Worm (Caenorhabditis elegans) whole organism, late embryonic: ENCODE results near the gene PDB1.1.

Experiments used
- K02D7.2 ChIP-seq: sonication (generic microtip); optimal IDR thresholded peaks from 2 replicates; lab custom pipeline; 2017; ENCODE audit warnings: mild to moderate bottlenecking, missing genetic modification characterization, missing compliant biosample characterization
- K09A11.1 ChIP-seq: sonication (generic microtip); optimal IDR thresholded peaks from 2 replicates; lab custom pipeline; 2017; ENCODE audit warnings: antibody characterized with exemption, mild to moderate bottlenecking, missing genetic modification characterization, missing compliant biosample characterization; ENCODE audit not compliant: insufficient read depth
- ceh-14 ChIP-seq: sonication (generic microtip); optimal IDR thresholded peaks from 2 replicates; lab custom pipeline; 2016; ENCODE audit warnings: missing genotype, missing genetic modification characterization, missing compliant biosample characterization
- ceh-18 ChIP-seq: sonication (generic microtip); optimal IDR thresholded peaks from 2 replicates; lab custom pipeline; 2016; ENCODE audit warnings: missing genetic modification characterization, missing compliant biosample characterization
- ceh-19 ChIP-seq: fragments of 200-800 bp; sonication (Bioruptor generic); optimal IDR thresholded peaks from 2 replicates; lab custom pipeline; 2018; ENCODE audit warnings: mild to moderate bottlenecking, missing genetic modification characterization, missing compliant biosample characterization
- ceh-22 ChIP-seq: sonication (generic microtip); optimal IDR thresholded peaks from 2 replicates; lab custom pipeline; 2017; ENCODE audit warnings: missing biosample characterization, missing genetic modification characterization
- ceh-24 ChIP-seq: sonication (generic microtip); optimal IDR thresholded peaks from 2 replicates; lab custom pipeline; 2016; ENCODE audit warnings: mild to moderate bottlenecking, missing genetic modification characterization, missing compliant biosample characterization
- ceh-30 ChIP-seq: fragments of 150-350 bp; optimal IDR thresholded peaks from 2 replicates; lab custom pipeline; 2014; ENCODE audit warnings: missing biosample characterization, missing genetic modification characterization
- ceh-31 ChIP-seq: sonication (generic microtip); optimal IDR thresholded peaks from 2 replicates; lab custom pipeline; 2016; ENCODE audit warnings: missing genetic modification characterization, missing compliant biosample characterization
- ceh-34 ChIP-seq: sonication (generic microtip); optimal IDR thresholded peaks from 2 replicates; lab custom pipeline; 2016; ENCODE audit warnings: mild to moderate bottlenecking, missing genetic modification characterization, missing compliant biosample characterization
- ceh-45 ChIP-seq: fragments of 200-800 bp; sonication (Bioruptor generic); IDR thresholded peaks from 2 replicates; pipeline ENCODE4 v1.3.6; 2022; ENCODE audit warnings: missing genetic modification reagents, missing genetic modification characterization, missing compliant biosample characterization
- ceh-48 ChIP-seq: sonication (generic microtip); optimal IDR thresholded peaks from 2 replicates; lab custom pipeline; 2016; ENCODE audit warnings: missing genetic modification characterization, inconsistent platforms, missing compliant biosample characterization
- ceh-6 ChIP-seq: fragments of 200-800 bp; sonication (Bioruptor generic); optimal IDR thresholded peaks from 2 replicates; lab custom pipeline; 2018; ENCODE audit warnings: mild to moderate bottlenecking, missing genetic modification characterization, missing compliant biosample characterization
- che-1 ChIP-seq: sonication (generic microtip); optimal IDR thresholded peaks from 2 replicates; lab custom pipeline; 2016; ENCODE audit warnings: mild to moderate bottlenecking, missing genetic modification characterization, missing compliant biosample characterization
- dmd-4 ChIP-seq: sonication (generic microtip); optimal IDR thresholded peaks from 2 replicates; lab custom pipeline; 2016; ENCODE audit warnings: borderline replicate concordance, missing genetic modification characterization, missing compliant biosample characterization
- eyg-1 ChIP-seq: sonication (generic microtip); optimal IDR thresholded peaks from 2 replicates; lab custom pipeline; 2016; ENCODE audit warnings: missing genotype, missing genetic modification characterization, missing compliant biosample characterization
- fax-1 ChIP-seq: sonication (generic microtip); optimal IDR thresholded peaks from 2 replicates; lab custom pipeline; 2016; ENCODE audit warnings: missing genotype, missing genetic modification characterization, missing compliant biosample characterization
- fkh-6 ChIP-seq: sonication (generic microtip); optimal IDR thresholded peaks from 2 replicates; lab custom pipeline; 2016; ENCODE audit warnings: missing genetic modification characterization, missing compliant biosample characterization
- gmeb-2 ChIP-seq: sonication (generic microtip); optimal IDR thresholded peaks from 2 replicates; lab custom pipeline; 2016; ENCODE audit warnings: missing genetic modification characterization, inconsistent platforms, missing compliant biosample characterization
- hlh-30 ChIP-seq: sonication (generic microtip); optimal IDR thresholded peaks from 2 replicates; lab custom pipeline; 2017; ENCODE audit warnings: antibody characterized with exemption, missing genetic modification characterization, missing compliant biosample characterization; ENCODE audit not compliant: insufficient read depth
- hlh-8 ChIP-seq: sonication (generic microtip); optimal IDR thresholded peaks from 2 replicates; lab custom pipeline; 2016; ENCODE audit warnings: missing genotype, missing genetic modification characterization, missing compliant biosample characterization
- lim-6 ChIP-seq: sonication (generic microtip); optimal IDR thresholded peaks from 2 replicates; lab custom pipeline; 2016; ENCODE audit warnings: missing genetic modification characterization, missing compliant biosample characterization
- lin-11 ChIP-seq: fragments of 200-800 bp; sonication (Bioruptor generic); optimal IDR thresholded peaks from 2 replicates; lab custom pipeline; 2018; ENCODE audit warnings: mild to moderate bottlenecking, missing genetic modification characterization, missing compliant biosample characterization
- madf-2 ChIP-seq: sonication (generic microtip); optimal IDR thresholded peaks from 2 replicates; lab custom pipeline; 2017; ENCODE audit warnings: missing genetic modification characterization, missing compliant biosample characterization
- nfya-1 ChIP-seq: sonication (generic microtip); optimal IDR thresholded peaks from 2 replicates; lab custom pipeline; 2017; ENCODE audit warnings: missing genetic modification characterization, mild to moderate bottlenecking, missing compliant biosample characterization, antibody characterized with exemption, moderate library complexity
- nhr-11 ChIP-seq: fragments of 150-350 bp; optimal IDR thresholded peaks from 2 replicates; lab custom pipeline; 2014; ENCODE audit warnings: missing biosample characterization, missing genetic modification characterization
- pag-3 ChIP-seq: sonication (generic microtip); optimal IDR thresholded peaks from 2 replicates; lab custom pipeline; 2016; ENCODE audit warnings: missing compliant biosample characterization, missing genetic modification characterization, borderline replicate concordance
- pat-9 ChIP-seq: fragments of 200-800 bp; sonication (Bioruptor generic); optimal IDR thresholded peaks from 2 replicates; lab custom pipeline; 2018; ENCODE audit warnings: mild to moderate bottlenecking, missing genetic modification characterization, moderate library complexity, missing compliant biosample characterization
- pha-2 ChIP-seq: sonication (generic microtip); optimal IDR thresholded peaks from 2 replicates; lab custom pipeline; 2017; ENCODE audit warnings: mild to moderate bottlenecking, missing genetic modification characterization, missing compliant biosample characterization
- pha-4 ChIP-seq: fragments of 150-350 bp; optimal IDR thresholded peaks from 2 replicates; lab custom pipeline; 2018; ENCODE audit warnings: missing biosample characterization, missing genetic modification reagents, missing genetic modification characterization
- ref-2 ChIP-seq: sonication (generic microtip); optimal IDR thresholded peaks from 2 replicates; lab custom pipeline; 2016; ENCODE audit warnings: missing genetic modification characterization, missing compliant biosample characterization
- rnt-1 ChIP-seq: sonication (generic microtip); optimal IDR thresholded peaks from 2 replicates; lab custom pipeline; 2016; ENCODE audit warnings: missing genetic modification characterization, missing compliant biosample characterization
- syd-9 ChIP-seq: sonication (generic microtip); optimal IDR thresholded peaks from 2 replicates; lab custom pipeline; 2016; ENCODE audit warnings: mild to moderate bottlenecking, missing genetic modification characterization, moderate library complexity, missing compliant biosample characterization
- tbx-2 ChIP-seq: sonication (generic microtip); optimal IDR thresholded peaks from 2 replicates; lab custom pipeline; 2016; ENCODE audit warnings: missing genetic modification characterization, missing compliant biosample characterization
- ttx-3 ChIP-seq: sonication (generic microtip); optimal IDR thresholded peaks from 2 replicates; lab custom pipeline; 2016; ENCODE audit warnings: missing genetic modification reagents, missing genetic modification characterization, missing compliant biosample characterization
- unc-3 ChIP-seq, 2 experiments: fragments of 200-800 bp in 1 of 2; sonication (Bioruptor generic) in 1 of 2; sonication (generic microtip) in 1 of 2; conservative IDR thresholded peaks in 1 of 2; optimal IDR thresholded peaks in 1 of 2; 2 replicates each; pipeline versions ENCODE4 v1.3.6 to Lab custom; 2016 to 2022; ENCODE audit warnings: missing compliant biosample characterization in 2 of 2, missing genetic modification characterization in 2 of 2, missing genetic modification reagents in 1 of 2
- unc-42 ChIP-seq: sonication (generic microtip); optimal IDR thresholded peaks from 2 replicates; lab custom pipeline; 2016; ENCODE audit warnings: missing genotype, missing genetic modification characterization, missing compliant biosample characterization
- unc-55 ChIP-seq: sonication (generic microtip); optimal IDR thresholded peaks from 2 replicates; lab custom pipeline; 2017; ENCODE audit warnings: missing biosample characterization, missing genetic modification reagents, missing genetic modification characterization
- zip-5 ChIP-seq: sonication (generic microtip); optimal IDR thresholded peaks from 2 replicates; lab custom pipeline; 2016; ENCODE audit warnings: missing genetic modification characterization, missing compliant biosample characterization
- ztf-16 ChIP-seq: sonication (generic microtip); optimal IDR thresholded peaks from 2 replicates; lab custom pipeline; 2017; ENCODE audit warnings: missing genetic modification characterization, missing compliant biosample characterization

The PDB1.1 gene

DNA sequence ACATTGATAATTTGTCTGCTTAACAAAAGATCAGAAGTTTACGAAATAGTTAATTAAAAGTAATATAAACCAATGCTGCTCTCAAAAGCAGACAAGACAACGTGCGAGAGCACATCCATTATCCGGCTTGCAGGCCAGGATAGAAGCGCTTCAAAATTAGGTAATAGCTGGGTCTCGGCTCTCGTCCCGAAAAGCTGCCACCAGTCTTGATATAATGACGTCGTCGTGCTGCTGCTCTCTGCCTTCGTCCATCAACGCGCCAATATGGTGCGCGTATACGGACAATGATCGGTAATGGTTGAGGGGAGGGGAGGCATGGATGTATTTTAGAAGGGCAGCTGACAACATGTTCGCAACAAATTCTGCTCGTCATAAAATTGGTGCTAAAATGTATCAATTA, 24.4 kb downstream of the PDB1.1 start:
- TF ChIP-seq hlh-8 (tag; lab: Kevin White, UChicago) (no peak), pat-9 (tag; lab: Kevin White, UChicago) (no peak), che-1 (tag; lab: Kevin White, UChicago) (no peak), ceh-24 (tag; lab: Kevin White, UChicago) (no peak), eyg-1 (tag; lab: Kevin White, UChicago) (no peak), nhr-11 (no peak), lim-6 (tag; lab: Kevin White, UChicago) (no peak), ttx-3 (tag; lab: Kevin White, UChicago) (no peak), gmeb-2 (tag; lab: Kevin White, UChicago) (no peak), dmd-4 (tag; lab: Kevin White, UChicago) (no peak), ceh-34 (tag; lab: Kevin White, UChicago) (no peak), fkh-6 (tag; lab: Kevin White, UChicago) (no peak), madf-2 (tag; lab: Kevin White, UChicago) (no peak), ceh-19 (GFP tag; lab: Kevin White, UChicago) (no peak), ref-2 (tag; lab: Kevin White, UChicago) (no peak), pha-2 (tag; lab: Kevin White, UChicago) (no peak)

DNA sequence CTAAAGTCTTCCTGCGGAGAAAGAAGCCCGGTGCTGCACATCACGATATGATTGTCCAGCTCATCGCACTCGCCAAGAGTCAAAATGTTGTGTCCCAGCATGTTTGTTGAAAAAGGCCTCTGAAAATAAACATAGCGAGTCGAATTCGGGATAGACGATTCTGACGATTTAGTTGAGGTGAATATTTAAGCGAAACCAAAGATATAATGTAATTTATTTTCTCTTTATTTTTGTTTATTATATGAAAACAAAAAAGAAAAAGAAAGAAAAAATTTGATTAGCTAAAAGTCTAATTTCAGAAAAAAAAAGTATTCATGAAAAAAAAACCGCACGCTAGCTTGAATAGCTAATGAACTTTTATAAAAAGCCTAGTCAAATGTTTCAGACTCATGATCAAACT, 26.3 kb downstream of the PDB1.1 start, which contains the start of gene ceh-14:
Gene ceh-14, minus strand, starts transcription at position 101 of the 400 bp plus-strand sequence.
- TF ChIP-seq eyg-1 (tag; lab: Kevin White, UChicago), result no peak
- no peak for TF ChIP-seq ceh-14 (tag; lab: Kevin White, UChicago)
- no peak for TF ChIP-seq ceh-6
- TF ChIP-seq unc-42 (tag; lab: Kevin White, UChicago), result no peak
- no peak for TF ChIP-seq K09A11.1 (tag; lab: Kevin White, UChicago)
- TF ChIP-seq, all 69 proteins: peak for 0

DNA sequence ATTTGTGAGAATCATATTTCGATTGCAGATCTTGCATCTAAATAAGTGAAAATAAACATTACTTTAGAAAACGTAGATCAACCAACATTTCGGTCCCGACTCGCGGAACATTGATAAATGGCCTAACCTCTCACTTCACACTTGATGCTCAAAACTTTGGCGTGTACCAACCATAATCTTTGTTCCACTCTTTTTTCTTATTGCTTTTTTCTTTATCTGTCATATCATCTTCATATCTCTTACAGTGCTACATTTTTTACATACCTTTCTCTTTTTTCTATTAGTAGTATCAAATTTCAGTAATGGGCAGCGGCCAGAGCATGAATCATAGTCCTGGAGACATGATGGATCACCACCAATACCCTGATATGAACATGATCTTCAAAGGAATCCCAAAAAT, 33.6 kb downstream of the PDB1.1 start, which contains the start of gene F46C8.3:
Gene F46C8.3, plus strand, starts transcription at position 301 of the 400 bp plus-strand sequence.
- TF ChIP-seq pha-4 (tag; lab: Kevin White, UChicago) (no peak), ceh-19 (GFP tag; lab: Kevin White, UChicago) (no peak), hlh-8 (tag; lab: Kevin White, UChicago) (no peak)
- TF ChIP-seq, all 69 proteins: peak for 0

DNA sequence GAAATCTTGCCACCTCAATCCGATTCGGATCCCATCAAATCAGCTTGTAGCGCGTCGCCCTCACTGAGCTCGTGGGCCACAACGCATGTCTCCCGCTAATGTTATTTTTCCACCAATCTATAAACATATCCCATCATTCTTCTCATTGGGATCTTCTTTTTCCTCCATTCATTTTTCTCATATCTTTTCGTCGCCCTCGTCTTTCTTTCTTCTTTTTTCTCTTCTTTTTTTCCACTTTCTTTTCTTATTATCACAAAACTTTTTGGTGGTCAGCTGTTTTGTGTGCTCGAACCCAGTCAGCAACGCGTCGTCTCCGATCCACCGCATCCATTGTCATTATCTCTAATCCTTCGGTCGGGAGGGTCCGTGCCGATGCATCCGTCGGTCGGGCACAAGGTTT, 35.1 kb downstream of the PDB1.1 start:
- TF ChIP-seq fax-1 (tag; lab: Kevin White, UChicago) (no peak), ceh-30 (tag; lab: Kevin White, UChicago) (no peak), ceh-22 (tag; lab: Kevin White, UChicago) (no peak), lin-11 (tag; lab: Kevin White, UChicago) (no peak), ceh-34 (tag; lab: Kevin White, UChicago) (peak; percentile 34), ceh-18 (tag; lab: Kevin White, UChicago) (peak; percentile 80), zip-5 (tag; lab: Kevin White, UChicago) (no peak), eyg-1 (tag; lab: Kevin White, UChicago) (no peak), ceh-48 (tag; lab: Kevin White, UChicago) (no peak), lim-6 (tag; lab: Kevin White, UChicago) (no peak), ztf-16 (tag; lab: Kevin White, UChicago) (no peak), madf-2 (tag; lab: Kevin White, UChicago) (no peak), nfya-1 (tag; lab: Kevin White, UChicago) (peak; percentile 8), rnt-1 (tag; lab: Kevin White, UChicago) (peak; percentile 68), pag-3 (tag; lab: Kevin White, UChicago) (no peak), tbx-2 (tag; lab: Kevin White, UChicago) (peak; percentile 4), hlh-30 (tag; lab: Kevin White, UChicago) (no peak), unc-3 (GFP tag; conservative IDR thresholded peaks at IDR 0.05; lab: Robert Waterston, UW) (no peak), unc-3 (tag; optimal IDR thresholded peaks at IDR 0.05; lab: Kevin White, UChicago) (no peak), ceh-45 (no peak), K02D7.2 (tag; lab: Kevin White, UChicago) (no peak), ceh-31 (tag; lab: Kevin White, UChicago) (no peak), syd-9 (tag; lab: Kevin White, UChicago) (no peak), unc-55 (GFP tag; lab: Kevin White, UChicago) (peak; percentile 22)
